Worm (Caenorhabditis elegans) whole organism, L1 larva: ENCODE data around the gene swan-2.
A peak's percentile ranks its signal among the peaks of the same experiment; 100 is the strongest.

Source experiments
- C04F5.9 ChIP-seq: sonication (generic microtip); optimal IDR thresholded peaks from 2 replicates; lab custom pipeline; 2016; ENCODE audit warnings: missing genetic modification characterization, missing compliant biosample characterization
- C16A3.4 ChIP-seq: fragments of 150-350 bp; optimal IDR thresholded peaks from 2 replicates; lab custom pipeline; 2014; ENCODE audit warnings: missing biosample characterization, missing genetic modification characterization
- C34B4.2 ChIP-seq: sonication (generic microtip); optimal IDR thresholded peaks from 2 replicates; lab custom pipeline; 2017; ENCODE audit warnings: mild to moderate bottlenecking, missing genetic modification characterization, missing compliant biosample characterization
- Y116A8C.19 ChIP-seq: sonication (generic microtip); optimal IDR thresholded peaks from 2 replicates; lab custom pipeline; 2016; ENCODE audit warnings: missing compliant biosample characterization, missing genetic modification characterization, borderline replicate concordance
- alr-1 ChIP-seq: fragments of 200-800 bp; sonication (Bioruptor generic); optimal IDR thresholded peaks from 2 replicates; lab custom pipeline; 2018; ENCODE audit warnings: borderline replicate concordance, mild to moderate bottlenecking, missing genetic modification characterization, missing compliant biosample characterization
- ama-1 ChIP-seq: fragments of 150-350 bp; optimal IDR thresholded peaks from 2 replicates; lab custom pipeline; 2014
- blmp-1 ChIP-seq: fragments of 150-350 bp; optimal IDR thresholded peaks from 2 replicates; lab custom pipeline; 2014; ENCODE audit warnings: missing biosample characterization, missing genetic modification characterization
- ceh-63 ChIP-seq: fragments of 200-800 bp; sonication (Bioruptor generic); optimal IDR thresholded peaks from 2 replicates; lab custom pipeline; 2018; ENCODE audit warnings: mild to moderate bottlenecking, missing genetic modification characterization, missing compliant biosample characterization
- ceh-8 ChIP-seq: fragments of 200-800 bp; sonication (Bioruptor generic); optimal IDR thresholded peaks from 2 replicates; lab custom pipeline; 2018; ENCODE audit warnings: mild to moderate bottlenecking, missing genetic modification characterization, moderate library complexity, missing compliant biosample characterization
- ceh-90 ChIP-seq: sonication (generic microtip); optimal IDR thresholded peaks from 2 replicates; lab custom pipeline; 2016; ENCODE audit warnings: missing genetic modification characterization, missing compliant biosample characterization
- dsc-1 ChIP-seq: sonication (generic microtip); optimal IDR thresholded peaks from 2 replicates; lab custom pipeline; 2016; ENCODE audit warnings: mild to moderate bottlenecking, missing genetic modification characterization, missing compliant biosample characterization
- egl-27 ChIP-seq, 2 experiments: fragments of 150-350 bp in 1 of 2; sonication (generic microtip); optimal IDR thresholded peaks; 3 replicates each; lab custom pipeline; 2017 to 2018; ENCODE audit warnings: missing biosample characterization in 2 of 2, missing genetic modification characterization in 2 of 2, missing genetic modification reagents in 2 of 2
- fkh-10 ChIP-seq: sonication (generic microtip); optimal IDR thresholded peaks from 2 replicates; lab custom pipeline; 2017; ENCODE audit warnings: missing biosample characterization, missing genetic modification reagents, missing genetic modification characterization
- fkh-8 ChIP-seq: sonication (generic microtip); optimal IDR thresholded peaks from 2 replicates; lab custom pipeline; 2016; ENCODE audit warnings: mild to moderate bottlenecking, missing genetic modification characterization, missing compliant biosample characterization
- fos-1 ChIP-seq: fragments of 150-350 bp; optimal IDR thresholded peaks from 2 replicates; lab custom pipeline; 2014; ENCODE audit warnings: missing biosample characterization, missing genetic modification characterization
- grh-1 ChIP-seq: fragments of 200-800 bp; sonication (Bioruptor generic); IDR thresholded peaks from 2 replicates; pipeline ENCODE4 v1.3.6; 2022; ENCODE audit warnings: missing genetic modification reagents, missing genetic modification characterization, missing compliant biosample characterization
- hlh-4 ChIP-seq: sonication (generic microtip); optimal IDR thresholded peaks from 2 replicates; lab custom pipeline; 2016; ENCODE audit warnings: mild to moderate bottlenecking, missing genetic modification characterization, missing compliant biosample characterization
- lin-13 ChIP-seq: fragments of 150-350 bp; optimal IDR thresholded peaks from 2 replicates; lab custom pipeline; 2014; ENCODE audit warnings: missing biosample characterization, missing genetic modification reagents, missing genetic modification characterization
- lin-14 ChIP-seq: fragments of 200-800 bp; sonication (Bioruptor generic); optimal IDR thresholded peaks from 2 replicates; lab custom pipeline; 2018; ENCODE audit warnings: mild to moderate bottlenecking, missing genetic modification characterization, moderate library complexity, missing compliant biosample characterization
- lin-15B ChIP-seq: fragments of 150-350 bp; sonication (generic microtip); optimal IDR thresholded peaks from 3 replicates; lab custom pipeline; 2014; ENCODE audit warnings: missing biosample characterization, missing genetic modification characterization
- lin-35 ChIP-seq, 2 experiments: fragments of 150-350 bp; optimal IDR thresholded peaks; 2 replicates each; lab custom pipeline; 2014; ENCODE audit warnings: missing biosample characterization in 2 of 2, missing genetic modification characterization in 2 of 2, missing genetic modification reagents in 2 of 2
- lin-39 ChIP-seq: fragments of 150-350 bp; optimal IDR thresholded peaks from 2 replicates; lab custom pipeline; 2014; ENCODE audit warnings: missing biosample characterization, missing genetic modification reagents, missing genetic modification characterization
- lir-3 ChIP-seq: sonication (generic microtip); optimal IDR thresholded peaks from 2 replicates; lab custom pipeline; 2016; ENCODE audit warnings: mild to moderate bottlenecking, missing genetic modification characterization, moderate library complexity, missing compliant biosample characterization; ENCODE audit not compliant: poor library complexity
- mab-9 ChIP-seq: fragments of 200-800 bp; sonication (Bioruptor generic); IDR thresholded peaks from 2 replicates; pipeline ENCODE4 v1.3.6; 2022; ENCODE audit warnings: missing genetic modification reagents, missing genetic modification characterization, missing compliant biosample characterization
- mdl-1 ChIP-seq, 2 experiments: fragments of 150-350 bp; optimal IDR thresholded peaks; 2 replicates each; lab custom pipeline; 2014 to 2017; ENCODE audit warnings: missing biosample characterization in 2 of 2, missing genetic modification characterization in 2 of 2, inconsistent platforms in 1 of 2
- mep-1 ChIP-seq: fragments of 150-350 bp; optimal IDR thresholded peaks from 2 replicates; lab custom pipeline; 2014; ENCODE audit warnings: missing biosample characterization, missing genetic modification characterization
- nhr-11 ChIP-seq: fragments of 150-350 bp; optimal IDR thresholded peaks from 2 replicates; lab custom pipeline; 2014; ENCODE audit warnings: missing biosample characterization, missing genetic modification characterization
- nhr-12 ChIP-seq: sonication (generic microtip); optimal IDR thresholded peaks from 2 replicates; lab custom pipeline; 2017; ENCODE audit warnings: missing biosample characterization, missing genetic modification characterization
- nhr-20 ChIP-seq: sonication (generic microtip); optimal IDR thresholded peaks from 2 replicates; lab custom pipeline; 2016; ENCODE audit warnings: mild to moderate bottlenecking, missing genetic modification characterization, missing compliant biosample characterization
- nhr-237 ChIP-seq: fragments of 150-350 bp; optimal IDR thresholded peaks from 2 replicates; lab custom pipeline; 2014; ENCODE audit warnings: missing biosample characterization, missing genetic modification characterization
- nhr-28 ChIP-seq: fragments of 150-350 bp; optimal IDR thresholded peaks from 2 replicates; lab custom pipeline; 2014; ENCODE audit warnings: missing biosample characterization, missing genetic modification characterization
- nhr-47 ChIP-seq: sonication (generic microtip); optimal IDR thresholded peaks from 2 replicates; lab custom pipeline; 2016; ENCODE audit warnings: mild to moderate bottlenecking, missing genetic modification characterization, moderate library complexity, missing compliant biosample characterization
- nhr-76 ChIP-seq: sonication (generic microtip); optimal IDR thresholded peaks from 2 replicates; lab custom pipeline; 2017; ENCODE audit warnings: missing biosample characterization, missing genetic modification characterization
- nhr-85 ChIP-seq: sonication (generic microtip); peaks from one replicate; lab custom pipeline; 2016; ENCODE audit warnings: missing genetic modification characterization, inconsistent platforms, missing compliant biosample characterization
- nhr-90 ChIP-seq: sonication (generic microtip); optimal IDR thresholded peaks from 2 replicates; lab custom pipeline; 2016; ENCODE audit warnings: mild to moderate bottlenecking, missing genetic modification characterization, missing compliant biosample characterization; ENCODE audit not compliant: poor library complexity
- pag-3 ChIP-seq: sonication (generic microtip); optimal IDR thresholded peaks from 2 replicates; lab custom pipeline; 2017; ENCODE audit warnings: missing genetic modification characterization, mild to moderate bottlenecking, missing compliant biosample characterization, antibody characterized with exemption, borderline replicate concordance; ENCODE audit not compliant: insufficient read depth
- pqm-1 ChIP-seq: sonication (generic microtip); optimal IDR thresholded peaks from 3 replicates; lab custom pipeline; 2017; ENCODE audit warnings: missing biosample characterization, missing genetic modification characterization
- rnt-1 ChIP-seq: sonication (generic microtip); optimal IDR thresholded peaks from 2 replicates; lab custom pipeline; 2016; ENCODE audit warnings: mild to moderate bottlenecking, missing genetic modification characterization, moderate library complexity, missing compliant biosample characterization
- snu-23 ChIP-seq: sonication (generic microtip); optimal IDR thresholded peaks from 2 replicates; lab custom pipeline; 2016; ENCODE audit warnings: missing genetic modification characterization, missing compliant biosample characterization
- sox-4 ChIP-seq: sonication (generic microtip); optimal IDR thresholded peaks from 2 replicates; lab custom pipeline; 2016; ENCODE audit warnings: missing genetic modification characterization, missing compliant biosample characterization
- sup-37 ChIP-seq: fragments of 200-800 bp; sonication (Bioruptor generic); optimal IDR thresholded peaks from 2 replicates; lab custom pipeline; 2018; ENCODE audit warnings: mild to moderate bottlenecking, missing genetic modification characterization, missing compliant biosample characterization
- swsn-7 ChIP-seq: sonication (generic microtip); optimal IDR thresholded peaks from 2 replicates; lab custom pipeline; 2016; ENCODE audit warnings: missing genetic modification characterization, missing compliant biosample characterization
- unc-130 ChIP-seq: fragments of 150-350 bp; optimal IDR thresholded peaks from 2 replicates; lab custom pipeline; 2017; ENCODE audit warnings: missing biosample characterization, missing genetic modification characterization, inconsistent platforms
- unc-62 ChIP-seq: fragments of 150-350 bp; optimal IDR thresholded peaks from 2 replicates; lab custom pipeline; 2014; ENCODE audit warnings: missing biosample characterization, missing genetic modification reagents, missing genetic modification characterization
- vab-15 ChIP-seq: sonication (generic microtip); optimal IDR thresholded peaks from 2 replicates; lab custom pipeline; 2017; ENCODE audit warnings: missing genotype, mild to moderate bottlenecking, missing genetic modification characterization, missing compliant biosample characterization
- xbp-1 ChIP-seq: sonication (generic microtip); optimal IDR thresholded peaks from 2 replicates; lab custom pipeline; 2016; ENCODE audit warnings: missing genetic modification characterization, missing compliant biosample characterization
- zag-1 ChIP-seq: fragments of 150-350 bp; optimal IDR thresholded peaks from 2 replicates; lab custom pipeline; 2014; ENCODE audit warnings: missing biosample characterization, missing genetic modification characterization
- zip-4 ChIP-seq: fragments of 200-800 bp; sonication (Bioruptor generic); optimal IDR thresholded peaks from 2 replicates; lab custom pipeline; 2018; ENCODE audit warnings: mild to moderate bottlenecking, missing genetic modification characterization, moderate library complexity, missing compliant biosample characterization
- ztf-11 ChIP-seq, 2 experiments: sonication (generic microtip); optimal IDR thresholded peaks; 2 replicates each; lab custom pipeline; 2016 to 2017; ENCODE audit warnings: missing genetic modification characterization in 2 of 2, missing biosample characterization in 1 of 2, missing compliant biosample characterization in 1 of 2

The swan-2 gene

DNA sequence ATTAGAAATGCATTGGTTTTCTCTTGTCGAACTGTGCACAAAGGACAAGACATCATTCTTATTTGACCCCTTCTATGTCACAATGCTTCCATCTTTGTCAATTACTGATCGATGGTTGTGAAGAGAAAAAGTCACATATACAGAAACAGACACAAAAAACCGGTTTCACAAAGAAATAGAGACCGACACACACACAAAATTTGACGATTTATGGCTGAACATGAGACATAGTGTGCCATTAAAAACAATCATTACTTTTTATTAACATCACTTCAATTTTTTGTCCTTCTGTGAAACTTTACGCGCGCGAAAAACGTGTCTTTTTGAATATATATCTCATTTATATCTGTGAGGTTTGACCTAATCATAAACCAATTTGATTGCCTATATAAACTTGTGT is 13.5 kb downstream of the swan-2 start (continued):
- no peak for TF ChIP-seq nhr-11 (tag; lab: Kevin White, UChicago)
- TF ChIP-seq nhr-85, result peak; percentile 93
- TF ChIP-seq fos-1 (tag; lab: Kevin White, UChicago), result no peak
- no peak for TF ChIP-seq lir-3 (tag; lab: Kevin White, UChicago)
- no peak for TF ChIP-seq C34B4.2
- no peak for TF ChIP-seq lin-15B
- TF ChIP-seq vab-15 (tag; lab: Kevin White, UChicago), result peak; percentile 32
- TF ChIP-seq fkh-10 (GFP tag; lab: Kevin White, UChicago), result no peak
- TF ChIP-seq zip-4 (GFP tag; lab: Kevin White, UChicago), result no peak
- no peak for TF ChIP-seq lin-13 (GFP tag; lab: Kevin White, UChicago)

DNA sequence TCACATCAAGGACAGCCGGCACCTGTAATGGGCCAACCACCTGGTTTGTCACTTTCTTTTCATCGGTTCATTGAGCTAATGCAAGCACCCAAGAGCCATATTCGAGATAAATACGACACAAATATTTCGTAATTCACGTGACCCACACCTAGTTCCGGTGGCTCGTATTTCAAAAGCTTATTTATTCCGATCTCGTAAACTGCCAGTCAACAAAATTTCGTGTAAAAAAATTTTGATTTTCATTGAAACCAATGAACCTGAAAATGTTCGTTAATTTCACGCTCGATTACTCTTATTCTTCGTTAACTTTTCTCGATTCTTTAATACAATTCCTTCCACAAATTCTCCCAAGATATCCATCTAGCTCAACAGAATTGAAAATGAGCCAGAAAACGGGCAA is 14.0 kb downstream of the swan-2 start:
- TF ChIP-seq sup-37 (GFP tag; lab: Kevin White, UChicago), result no peak
- no peak for TF ChIP-seq swsn-7 (tag; lab: Kevin White, UChicago)
- peak; percentile 6 for TF ChIP-seq fkh-8 (tag; lab: Kevin White, UChicago)

DNA sequence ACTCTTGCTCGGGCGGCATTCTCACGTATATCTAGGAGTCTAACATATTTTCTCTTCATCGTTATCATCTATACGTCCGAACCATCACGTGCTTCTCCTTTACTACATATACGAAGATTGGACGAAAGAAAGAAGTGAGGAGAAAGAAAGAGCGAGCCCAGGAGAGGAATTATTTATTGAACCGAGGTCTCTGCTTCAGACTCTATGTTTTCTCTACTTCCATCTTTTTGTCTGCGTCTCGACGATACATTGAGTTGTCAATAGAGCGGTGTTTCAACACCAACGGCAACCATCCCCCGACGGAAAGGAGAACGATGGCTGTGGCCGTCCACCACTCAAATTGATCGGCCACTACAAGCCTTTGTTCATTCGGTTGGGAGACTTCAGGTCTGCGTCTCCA is 14.7 kb downstream of the swan-2 start:
- no peak for TF ChIP-seq nhr-76 (tag; lab: Kevin White, UChicago)
- peak; percentile 80 for TF ChIP-seq rnt-1 (tag; lab: Kevin White, UChicago)
- TF ChIP-seq Y116A8C.19, result no peak
- no peak for TF ChIP-seq sup-37 (GFP tag; lab: Kevin White, UChicago)
- TF ChIP-seq ama-1 (lab: Kevin White, UChicago), result peak; percentile 15
- no peak for TF ChIP-seq alr-1 (tag; lab: Kevin White, UChicago)
- no peak for TF ChIP-seq C04F5.9 (tag; lab: Kevin White, UChicago)
- TF ChIP-seq mep-1 (tag; lab: Kevin White, UChicago), result peak; percentile 77
- peak; percentile 73 for TF ChIP-seq lir-3 (tag; lab: Kevin White, UChicago)
- TF ChIP-seq nhr-237 (tag; lab: Kevin White, UChicago), result peak; percentile 60
- TF ChIP-seq zag-1 (tag; lab: Kevin White, UChicago), result no peak
- peak; percentile 49 for TF ChIP-seq lin-39 (tag; lab: Kevin White, UChicago)
- TF ChIP-seq hlh-4 (tag; lab: Kevin White, UChicago), result no peak
- TF ChIP-seq sox-4 (tag; lab: Kevin White, UChicago), result peak; percentile 60
- TF ChIP-seq egl-27 (tag; optimal IDR thresholded peaks at IDR 0.05; lab: Kevin White, UChicago), result peak; percentile 21 to 68
- peak; percentile 70 for TF ChIP-seq xbp-1
- TF ChIP-seq ztf-11 (tag; optimal IDR thresholded peaks at IDR 0.05; lab: Kevin White, UChicago), result no peak
- peak; percentile 5 for TF ChIP-seq nhr-11 (tag; lab: Kevin White, UChicago)
- TF ChIP-seq ceh-63 (GFP tag; lab: Kevin White, UChicago), result no peak
- TF ChIP-seq nhr-20 (tag; lab: Kevin White, UChicago), result peak; percentile 90
- no peak for TF ChIP-seq nhr-12 (tag; lab: Kevin White, UChicago)
- no peak for TF ChIP-seq pag-3 (tag; lab: Kevin White, UChicago)
- TF ChIP-seq dsc-1 (tag; lab: Kevin White, UChicago), result peak; percentile 77
- TF ChIP-seq mab-9 (GFP tag; lab: Robert Waterston, UW), result no peak
- peak; percentile 89 for TF ChIP-seq C16A3.4
- peak; percentile 93 for TF ChIP-seq snu-23 (GFP tag; lab: Kevin White, UChicago)
- peak; percentile 65 for TF ChIP-seq blmp-1 (tag; lab: Kevin White, UChicago)
- peak; percentile 55 for TF ChIP-seq grh-1 (GFP tag; lab: Robert Waterston, UW)
- peak; percentile 64 for TF ChIP-seq nhr-90 (tag; lab: Kevin White, UChicago)
- peak; percentile 88 for TF ChIP-seq lin-15B
- peak; percentile 29 for TF ChIP-seq pqm-1
- TF ChIP-seq ceh-90 (tag; lab: Kevin White, UChicago), result no peak
- TF ChIP-seq lin-35 (GFP tag; optimal IDR thresholded peaks at IDR 0.05; lab: Kevin White, UChicago), result peak; percentile 79 to 80
- peak in 1 of 2 experiments; percentile 77 for TF ChIP-seq mdl-1 (tag; optimal IDR thresholded peaks at IDR 0.05; lab: Kevin White, UChicago)
- peak; percentile 98 for TF ChIP-seq lin-14
- TF ChIP-seq fkh-10 (GFP tag; lab: Kevin White, UChicago), result peak; percentile 21
- no peak for TF ChIP-seq unc-62
- TF ChIP-seq ceh-8 (GFP tag; lab: Kevin White, UChicago), result no peak
- TF ChIP-seq nhr-47 (tag; lab: Kevin White, UChicago), result peak; percentile 83
- TF ChIP-seq unc-130 (tag; lab: Kevin White, UChicago), result peak; percentile 89
- TF ChIP-seq nhr-28, result no peak
